Fruit fly (Drosophila melanogaster) whole organism, embryonic: ENCODE data around the gene Kat60.

Experiments
- Atf-2 ChIP-seq: fragments of 200-800 bp; sonication (Bioruptor generic); optimal IDR thresholded peaks from 2 replicates; lab custom pipeline; 2016; ENCODE audit warnings: missing biosample characterization, missing genetic modification characterization
- B-H1 ChIP-seq: fragments of 200-800 bp; sonication (Bioruptor generic); IDR thresholded peaks from 3 replicates; pipeline ENCODE4 v1.3.6; 2022; ENCODE audit warnings: missing biosample characterization, missing genetic modification characterization
- Bgb ChIP-seq: fragments of 200-800 bp; sonication (Bioruptor generic); IDR thresholded peaks from 2 replicates; pipeline ENCODE4 v1.3.6; 2022; ENCODE audit warnings: missing biosample characterization, missing genetic modification characterization; ENCODE audit not compliant: partially characterized antibody
- Blimp-1 ChIP-seq: fragments of 200-800 bp; sonication (Bioruptor generic); optimal IDR thresholded peaks from 3 replicates; lab custom pipeline; 2018; ENCODE audit warnings: missing biosample characterization, missing genetic modification characterization, mild to moderate bottlenecking, moderate library complexity, missing genetic modification reagents
- CG10147 ChIP-seq: fragments of 200-800 bp; sonication (Bioruptor generic); optimal IDR thresholded peaks from 2 replicates; lab custom pipeline; 2019; ENCODE audit warnings: missing biosample characterization, mild to moderate bottlenecking, missing genetic modification characterization, moderate library complexity
- CG11085 ChIP-seq: fragments of 200-800 bp; sonication (Bioruptor generic); IDR thresholded peaks from 2 replicates; pipeline ENCODE4 v1.3.6; 2022; ENCODE audit warnings: missing biosample characterization, missing genetic modification characterization
- CG11723 ChIP-seq: fragments of 200-800 bp; sonication (Bioruptor generic); optimal IDR thresholded peaks from 2 replicates; lab custom pipeline; 2017; ENCODE audit warnings: missing biosample characterization, mild to moderate bottlenecking, missing genetic modification characterization
- CG12219 ChIP-seq: fragments of 200-800 bp; sonication (Bioruptor generic); optimal IDR thresholded peaks from 3 replicates; lab custom pipeline; 2018; ENCODE audit warnings: missing biosample characterization, mild to moderate bottlenecking, missing genetic modification characterization
- CG12659 ChIP-seq: fragments of 200-800 bp; sonication (Bioruptor generic); optimal IDR thresholded peaks from 3 replicates; lab custom pipeline; 2017; ENCODE audit warnings: mild to moderate bottlenecking, missing biosample characterization, missing genetic modification reagents, missing genetic modification characterization
- CG13894 ChIP-seq: fragments of 200-800 bp; sonication (Bioruptor generic); optimal IDR thresholded peaks from 3 replicates; lab custom pipeline; 2018; ENCODE audit warnings: missing biosample characterization, mild to moderate bottlenecking, missing genetic modification characterization, moderate library complexity
- CG14667 ChIP-seq: fragments of 200-800 bp; sonication (Bioruptor generic); IDR thresholded peaks from 2 replicates; pipeline ENCODE4 v1.3.6; 2022; ENCODE audit warnings: missing biosample characterization, missing genetic modification characterization
- CG16863 ChIP-seq: fragments of 200-800 bp; sonication (Bioruptor generic); optimal IDR thresholded peaks from 3 replicates; lab custom pipeline; 2016; ENCODE audit warnings: missing biosample characterization, missing genetic modification characterization
- CG17361 ChIP-seq: fragments of 200-800 bp; sonication (Bioruptor generic); IDR thresholded peaks from 3 replicates; pipeline ENCODE4 v1.3.6; 2022; ENCODE audit warnings: missing biosample characterization, missing genetic modification characterization
- CG17912 ChIP-seq: fragments of 200-800 bp; sonication (Bioruptor generic); optimal IDR thresholded peaks from 2 replicates; lab custom pipeline; 2018; ENCODE audit warnings: missing biosample characterization, mild to moderate bottlenecking, missing genetic modification characterization
- CG18476 ChIP-seq: fragments of 200-800 bp; sonication (Bioruptor generic); optimal IDR thresholded peaks from 2 replicates; lab custom pipeline; 2016; ENCODE audit warnings: missing biosample characterization, mild to moderate bottlenecking, missing genetic modification characterization
- CG18599 ChIP-seq: fragments of 200-800 bp; sonication (Bioruptor generic); optimal IDR thresholded peaks from 3 replicates; lab custom pipeline; 2017; ENCODE audit warnings: missing biosample characterization, missing genetic modification characterization, mild to moderate bottlenecking, moderate library complexity, missing genetic modification reagents
- CG30403 ChIP-seq: fragments of 200-800 bp; sonication (Bioruptor generic); optimal IDR thresholded peaks from 3 replicates; lab custom pipeline; 2016; ENCODE audit warnings: missing biosample characterization, missing genetic modification characterization
- CG33213 ChIP-seq: fragments of 200-800 bp; sonication (Bioruptor generic); optimal IDR thresholded peaks from 3 replicates; lab custom pipeline; 2016; ENCODE audit warnings: missing biosample characterization, missing genetic modification characterization
- CG3407 ChIP-seq: fragments of 200-800 bp; sonication (Bioruptor generic); optimal IDR thresholded peaks from 2 replicates; lab custom pipeline; 2018; ENCODE audit warnings: missing biosample characterization, mild to moderate bottlenecking, missing genetic modification characterization
- CG34224 ChIP-seq: fragments of 200-800 bp; sonication (Bioruptor generic); IDR thresholded peaks from 3 replicates; pipeline ENCODE4 v1.3.6; 2022; ENCODE audit warnings: missing biosample characterization, missing genetic modification characterization; ENCODE audit not compliant: partially characterized antibody
- CG3838 ChIP-seq: fragments of 200-800 bp; sonication (Bioruptor generic); optimal IDR thresholded peaks from 3 replicates; lab custom pipeline; 2016; ENCODE audit warnings: missing biosample characterization, missing genetic modification characterization
- CG4360 ChIP-seq: fragments of 200-800 bp; sonication (Bioruptor generic); IDR thresholded peaks from 2 replicates; pipeline ENCODE4 v1.3.6; 2022; ENCODE audit warnings: missing biosample characterization, missing genetic modification characterization
- CG4730 ChIP-seq: fragments of 200-800 bp; sonication (Bioruptor generic); IDR thresholded peaks from 2 replicates; pipeline ENCODE4 v1.3.6; 2022; ENCODE audit warnings: missing biosample characterization, missing genetic modification characterization
- CG5953 ChIP-seq: fragments of 200-800 bp; sonication (Bioruptor generic); IDR thresholded peaks from 2 replicates; pipeline ENCODE4 v1.3.6; 2022; ENCODE audit warnings: missing biosample characterization, missing genetic modification characterization
- CG9215 ChIP-seq: fragments of 200-800 bp; sonication (Bioruptor generic); IDR thresholded peaks from 2 replicates; pipeline ENCODE4 v1.3.6; 2022; ENCODE audit warnings: missing biosample characterization, missing genetic modification characterization
- CG9932 ChIP-seq: fragments of 200-800 bp; sonication (Bioruptor generic); IDR thresholded peaks from 2 replicates; pipeline ENCODE4 v1.3.6; 2022; ENCODE audit warnings: missing biosample characterization, missing genetic modification characterization
- ERR ChIP-seq: fragments of 200-800 bp; sonication (Bioruptor generic); optimal IDR thresholded peaks from 2 replicates; lab custom pipeline; 2016; ENCODE audit warnings: missing biosample characterization, missing genetic modification characterization
- Kr ChIP-seq: fragments of 200-800 bp; sonication (Bioruptor generic); optimal IDR thresholded peaks from 2 replicates; lab custom pipeline; 2017; ENCODE audit warnings: missing biosample characterization, mild to moderate bottlenecking, missing genetic modification characterization
- Pdp1 ChIP-seq, 2 experiments: fragments of 200-800 bp; sonication (Bioruptor generic); optimal IDR thresholded peaks; 3 replicates each; lab custom pipeline; 2016; ENCODE audit warnings: missing biosample characterization in 2 of 2, missing genetic modification characterization in 2 of 2, mild to moderate bottlenecking in 1 of 2, moderate library complexity in 1 of 2
- Rx ChIP-seq: fragments of 200-800 bp; sonication (Bioruptor generic); IDR thresholded peaks from 2 replicates; pipeline ENCODE4 v1.3.6; 2022; ENCODE audit warnings: missing biosample characterization, missing genetic modification characterization
- Sry-δ ChIP-seq: fragments of 200-800 bp; sonication (Bioruptor generic); optimal IDR thresholded peaks from 2 replicates; lab custom pipeline; 2016; ENCODE audit warnings: missing biosample characterization, missing genetic modification characterization
- Stat92E ChIP-seq, 3 experiments: fragments of >200 bp in 2 of 3; fragments of 200-800 bp in 1 of 3; sonication (Bioruptor generic) in 1 of 3; optimal IDR thresholded peaks; 2 replicates each; lab custom pipeline; 2017 to 2019; ENCODE audit warnings: missing biosample characterization in 3 of 3, missing genetic modification characterization in 3 of 3, mild to moderate bottlenecking in 1 of 3, moderate library complexity in 1 of 3
- bcd ChIP-seq: fragments of 200-800 bp; sonication (Bioruptor generic); optimal IDR thresholded peaks from 2 replicates; lab custom pipeline; 2017; ENCODE audit warnings: missing biosample characterization, mild to moderate bottlenecking, missing genetic modification characterization
- bowl ChIP-seq: fragments of 200-800 bp; sonication (Bioruptor generic); IDR thresholded peaks from 2 replicates; pipeline ENCODE4 v1.3.6; 2022; ENCODE audit warnings: missing biosample characterization, missing genetic modification characterization
- ewg ChIP-seq: fragments of 200-800 bp; sonication (Bioruptor generic); optimal IDR thresholded peaks from 3 replicates; lab custom pipeline; 2017; ENCODE audit warnings: mild to moderate bottlenecking, missing biosample characterization, missing genetic modification reagents, missing genetic modification characterization
- fd64A ChIP-seq: fragments of 200-800 bp; sonication (Bioruptor generic); optimal IDR thresholded peaks from 3 replicates; lab custom pipeline; 2018; ENCODE audit warnings: missing biosample characterization, mild to moderate bottlenecking, missing genetic modification characterization
- knrl ChIP-seq: fragments of 200-800 bp; sonication (Bioruptor generic); IDR thresholded peaks from 3 replicates; pipeline ENCODE4 v1.3.6; 2022; ENCODE audit warnings: missing biosample characterization, missing genetic modification characterization; ENCODE audit not compliant: partially characterized antibody
- nmo ChIP-seq: fragments of 200-800 bp; sonication (Bioruptor generic); optimal IDR thresholded peaks from 2 replicates; lab custom pipeline; 2018; ENCODE audit warnings: missing biosample characterization, mild to moderate bottlenecking, missing genetic modification characterization, moderate library complexity
- nom ChIP-seq: fragments of 200-800 bp; sonication (Bioruptor generic); optimal IDR thresholded peaks from 2 replicates; lab custom pipeline; 2017; ENCODE audit warnings: missing biosample characterization, missing genetic modification characterization, mild to moderate bottlenecking, moderate library complexity, missing genetic modification reagents
- rib ChIP-seq: fragments of 200-800 bp; sonication (Bioruptor generic); IDR thresholded peaks from 2 replicates; pipeline ENCODE4 v1.3.6; 2022; ENCODE audit warnings: missing biosample characterization, missing genetic modification characterization
- schlank ChIP-seq: fragments of 200-800 bp; sonication (Bioruptor generic); optimal IDR thresholded peaks from 2 replicates; lab custom pipeline; 2018; ENCODE audit warnings: missing biosample characterization, mild to moderate bottlenecking, missing genetic modification characterization
- sens ChIP-seq: fragments of 200-800 bp; sonication (Bioruptor generic); peaks from one replicate; lab custom pipeline; 2016; ENCODE audit warnings: missing biosample characterization, missing genetic modification characterization
- sima ChIP-seq: fragments of 200-800 bp; sonication (Bioruptor generic); optimal IDR thresholded peaks from 2 replicates; lab custom pipeline; 2016; ENCODE audit warnings: missing biosample characterization, missing genetic modification characterization
- slp2 ChIP-seq: fragments of 200-800 bp; sonication (Bioruptor generic); optimal IDR thresholded peaks from 2 replicates; lab custom pipeline; 2016; ENCODE audit warnings: missing biosample characterization, missing genetic modification characterization
- tll ChIP-seq, 2 experiments: fragments of 200-800 bp in 1 of 2; fragments of >200 bp in 1 of 2; sonication (Bioruptor generic) in 1 of 2; optimal IDR thresholded peaks; 2 replicates each; lab custom pipeline; 2017 to 2019; ENCODE audit warnings: missing biosample characterization in 2 of 2, missing genetic modification characterization in 2 of 2, mild to moderate bottlenecking in 1 of 2, moderate library complexity in 1 of 2
- vvl ChIP-seq: fragments of 200-800 bp; sonication (Bioruptor generic); IDR thresholded peaks from 2 replicates; pipeline ENCODE4 v1.3.6; 2022; ENCODE audit warnings: missing biosample characterization, missing genetic modification characterization
- wek ChIP-seq: fragments of 200-800 bp; sonication (Bioruptor generic); optimal IDR thresholded peaks from 3 replicates; lab custom pipeline; 2018; ENCODE audit warnings: missing biosample characterization, mild to moderate bottlenecking, missing genetic modification characterization, moderate library complexity

The Kat60 gene

DNA sequence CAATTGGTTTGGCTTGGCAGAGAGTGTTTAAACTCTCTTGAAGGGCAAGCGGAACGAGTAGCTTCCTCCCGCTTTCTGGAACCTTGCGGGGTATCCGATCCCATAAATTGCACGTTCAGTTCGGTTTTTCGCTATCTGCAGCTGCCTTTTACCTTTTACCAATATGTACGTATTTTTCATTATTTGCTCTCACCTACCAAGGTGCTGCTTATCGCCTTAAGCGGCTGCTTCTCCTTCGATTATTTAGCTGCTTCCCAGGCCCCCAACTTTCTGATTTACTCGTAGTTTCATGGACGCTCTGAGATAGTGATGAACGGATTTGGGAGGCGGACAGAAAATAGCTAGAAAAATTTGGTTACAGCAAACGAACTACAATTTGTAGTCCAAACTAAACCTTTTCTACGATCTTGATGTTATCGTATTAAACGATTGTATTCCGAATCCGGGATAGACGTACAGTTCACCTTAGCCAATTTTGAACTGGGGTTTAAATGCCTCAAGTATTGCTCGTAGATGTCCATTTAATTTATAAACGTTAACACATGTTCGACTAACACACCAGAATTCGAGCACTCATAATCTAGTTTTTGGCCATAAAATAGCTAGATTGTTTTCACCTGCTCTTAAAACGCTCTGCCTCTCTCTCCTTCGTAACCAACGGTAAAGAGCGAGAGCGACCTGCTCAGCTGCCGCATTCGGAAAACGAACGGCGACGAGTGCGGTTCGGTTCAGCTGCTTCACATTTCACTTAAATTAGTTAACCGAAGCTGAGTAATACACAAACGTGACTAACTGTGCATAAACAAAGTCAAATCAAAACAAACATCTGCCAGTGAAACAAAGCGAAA is 32.5 kb upstream of the Kat60 start (continued):
- TF ChIP-seq Rx (GFP tag; lab: Robert Waterston, UW) (0 out of 2 replicates have a peak, but pooled peaks have one; percentile 2), tll (GFP tag; optimal IDR thresholded peaks at IDR 0.05; lab: Kevin White, UChicago) (peak in 1 of 2 experiments; percentile 11), CG16863 (GFP tag; lab: Kevin White, UChicago) (peak; percentile 44), nmo (GFP tag; lab: Kevin White, UChicago) (peak; percentile 46), CG13894 (tag; lab: Kevin White, UChicago) (peak; percentile 35), fd64A (GFP tag; lab: Kevin White, UChicago) (no peak), CG17912 (GFP tag; lab: Kevin White, UChicago) (no peak), CG9932 (no peak), B-H1 (no peak), CG9215 (no peak), Kr (no peak), CG12219 (peak; percentile 42), Blimp-1 (no peak), Sry-δ (GFP tag; lab: Kevin White, UChicago) (peak; percentile 16), CG5953 (GFP tag; lab: Robert Waterston, UW) (no peak), Bgb (GFP tag; lab: Robert Waterston, UW) (peak; percentile 41; the same call in 1 of the 2 replicates), CG34224 (GFP tag; lab: Robert Waterston, UW) (0 out of 3 replicates have a peak, but pooled peaks have one; percentile 32), vvl (peak; percentile 53), Stat92E (GFP tag; optimal IDR thresholded peaks at IDR 0.05; lab: Kevin White, UChicago) (peak in 1 of 3 experiments; percentile 56), CG14667 (GFP tag; lab: Robert Waterston, UW) (no peak), CG18476 (no peak), sens (peak; percentile 86), CG18599 (GFP tag; lab: Kevin White, UChicago) (peak; percentile 66), ewg (GFP tag; lab: Kevin White, UChicago) (no peak), bcd (no peak), CG30403 (GFP tag; lab: Kevin White, UChicago) (peak; percentile 39), sima (no peak), CG12659 (GFP tag; lab: Kevin White, UChicago) (peak; percentile 45), slp2 (peak; percentile 24), CG4730 (no peak), CG4360 (GFP tag; lab: Robert Waterston, UW) (0 out of 2 replicates have a peak, but pooled peaks have one; percentile 17), CG33213 (peak; percentile 31), nom (GFP tag; lab: Kevin White, UChicago) (peak; percentile 30)

DNA sequence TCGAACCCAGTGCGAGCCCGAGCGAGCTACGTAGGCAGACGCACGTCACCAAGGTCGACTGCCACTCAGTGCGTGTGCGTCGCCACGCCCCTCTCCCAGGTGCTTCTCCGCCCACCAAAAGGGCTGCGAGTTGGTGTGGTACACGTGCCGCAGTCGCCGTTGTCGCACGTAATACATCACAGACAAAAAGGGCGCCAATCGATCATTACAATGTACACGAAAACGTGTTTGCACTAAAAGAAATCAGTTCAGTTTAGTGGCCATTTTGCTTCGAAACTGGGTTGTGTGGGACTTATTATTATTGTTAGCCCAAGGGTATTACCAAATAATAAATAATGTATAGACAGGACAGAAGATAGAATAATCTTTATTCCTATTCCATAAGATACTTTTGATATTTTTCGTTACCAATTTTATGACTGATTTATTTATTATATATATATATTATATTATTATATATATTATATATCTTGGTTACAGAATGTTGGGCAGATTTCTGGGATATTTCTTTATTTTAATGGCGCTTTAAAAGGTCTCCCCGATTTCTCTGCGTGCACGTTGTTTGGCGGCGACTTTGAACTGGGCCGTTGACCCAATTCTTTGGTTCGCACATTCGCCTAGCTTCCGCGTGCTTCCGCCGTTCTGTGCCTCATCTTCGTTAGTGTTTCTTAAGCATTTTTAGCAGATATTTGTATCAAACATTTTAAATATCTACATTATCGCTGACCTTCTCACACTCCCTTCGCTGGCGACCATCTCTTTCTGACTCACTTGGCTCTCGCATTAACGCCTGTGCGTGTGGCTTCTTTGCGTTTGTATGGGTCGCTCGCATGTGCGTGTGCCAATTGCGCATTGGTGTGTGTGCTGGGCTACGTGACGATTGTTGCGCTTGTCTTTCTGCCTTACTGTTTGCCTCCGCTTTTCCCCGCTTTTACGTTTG is 31.6 kb upstream of the Kat60 start:
- TF ChIP-seq schlank (tag; lab: Kevin White, UChicago) (peak; percentile 23), CG3407 (GFP tag; lab: Kevin White, UChicago) (peak; percentile 43), ERR (GFP tag; lab: Kevin White, UChicago) (peak; percentile 38), CG17361 (GFP tag; lab: Robert Waterston, UW) (peak; percentile 97), knrl (GFP tag; lab: Robert Waterston, UW) (no peak), CG11723 (GFP tag; lab: Kevin White, UChicago) (peak; percentile 63), CG10147 (GFP tag; lab: Kevin White, UChicago) (peak; percentile 77), CG3838 (no peak), wek (GFP tag; lab: Kevin White, UChicago) (no peak), CG11085 (GFP tag; lab: Robert Waterston, UW) (0 out of 2 replicates have a peak, but pooled peaks have one; percentile 23), Atf-2 (GFP tag; lab: Kevin White, UChicago) (no peak), bowl (no peak), rib (GFP tag; lab: Robert Waterston, UW) (peak; percentile 32), Pdp1 (GFP tag; optimal IDR thresholded peaks at IDR 0.05; lab: Kevin White, UChicago) (peak; percentile 44 to 76)
